Worm (Caenorhabditis elegans): ENCODE results near the gene rpb-12.

DNA sequence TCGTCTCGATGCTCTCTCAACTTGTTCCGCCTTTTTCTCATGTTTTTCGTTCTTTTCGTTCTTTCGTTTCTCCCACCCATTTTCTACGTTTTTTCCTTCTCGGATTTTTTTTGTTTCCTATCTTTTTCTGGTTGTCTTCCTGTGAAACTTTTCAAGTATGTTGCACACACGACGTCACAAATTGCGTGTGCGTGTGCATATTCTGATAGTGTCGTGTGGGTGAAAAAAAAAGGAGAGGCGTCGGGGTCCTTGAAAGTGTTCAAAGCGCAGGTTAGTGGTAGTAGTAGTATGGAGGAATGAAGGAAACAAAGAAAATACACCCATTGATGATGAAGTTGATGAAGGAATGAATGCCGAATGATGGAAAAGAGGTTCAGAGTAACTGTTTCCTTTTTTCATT, 23.1 kb upstream of the rpb-12 start:
- no peak for TF ChIP-seq ceh-13 (GFP tag; optimal IDR thresholded peaks at IDR 0.05)
- TF ChIP-seq tbx-37 (GFP tag; conservative IDR thresholded peaks at IDR 0.05) = no peak
- TF ChIP-seq pes-1 (GFP tag; IDR thresholded peaks at IDR 0.05) = no peak
- TF ChIP-seq ama-1 (optimal IDR thresholded peaks at IDR 0.05) = no peak
- no peak for TF ChIP-seq flt-1 (GFP tag; IDR thresholded peaks at IDR 0.05)
- TF ChIP-seq tbx-11 (GFP tag; IDR thresholded peaks at IDR 0.05) = no peak
- TF ChIP-seq aly-1 (tag; optimal IDR thresholded peaks at IDR 0.05) = no peak
- TF ChIP-seq ets-7 (tag; optimal IDR thresholded peaks at IDR 0.05) = no peak
- TF ChIP-seq hmg-4 (GFP tag; optimal IDR thresholded peaks at IDR 0.05) = no peak
- no peak for TF ChIP-seq ceh-36 (tag; optimal IDR thresholded peaks at IDR 0.05)

Data from whole organism, early embryonic.